Worm (Caenorhabditis elegans): ENCODE measurements around the gene K10C8.4.

K10C8.4 gene

DNA sequence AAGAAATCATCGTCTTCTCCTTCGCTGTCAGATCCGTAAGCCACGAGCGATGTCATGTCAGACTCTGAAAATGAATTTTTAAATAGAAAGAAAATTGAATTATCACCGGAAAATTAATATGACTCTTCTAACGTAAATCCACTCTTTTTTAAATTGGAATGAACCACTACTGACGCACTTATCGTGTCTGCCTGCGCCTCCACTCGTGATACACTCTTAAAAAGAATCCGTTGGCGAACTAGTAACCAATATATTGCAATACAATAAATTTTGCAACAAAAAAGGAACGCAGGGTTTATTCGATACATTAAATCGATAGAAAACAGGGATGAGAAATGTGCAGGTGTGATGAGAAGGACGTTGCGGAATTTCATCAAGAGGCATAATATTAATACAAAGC lies 36.6 kb upstream of the K10C8.4 start, which contains the start of gene ccch-3 (continued):
- TF ChIP-seq bed-2 (GFP tag; IDR thresholded peaks at IDR 0.05), result no peak
- TF ChIP-seq mes-4 (tag; optimal IDR thresholded peaks at IDR 0.05), result no peak
- TF ChIP-seq F39B2.1 (GFP tag; IDR thresholded peaks at IDR 0.05), result no peak
- peak; percentile 67; the same call in 1 of the 2 replicates for TF ChIP-seq pbrm-1 (GFP tag; IDR thresholded peaks at IDR 0.05)
- TF ChIP-seq rcor-1 (GFP tag; IDR thresholded peaks at IDR 0.05), result peak; percentile 71
- peak; percentile 7 to 12 for TF ChIP-seq let-607 (tag; optimal IDR thresholded peaks at IDR 0.05)
- TF ChIP-seq Y53G8AR.9 (GFP tag; conservative IDR thresholded peaks at IDR 0.05), result peak; percentile 84
- TF ChIP-seq F52B5.7 (tag; optimal IDR thresholded peaks at IDR 0.05), result no peak
- TF ChIP-seq B0019.2 (GFP tag; conservative IDR thresholded peaks at IDR 0.05), result no peak
- TF ChIP-seq aptf-3 (GFP tag; IDR thresholded peaks at IDR 0.05), result no peak
- peak; percentile 1 for TF ChIP-seq repo-1 (tag; optimal IDR thresholded peaks at IDR 0.05)
- TF ChIP-seq lin-40 (tag; optimal IDR thresholded peaks at IDR 0.05), result peak; percentile 70
- TF ChIP-seq Y53F4B.3 (GFP tag; IDR thresholded peaks at IDR 0.05), result no peak
- TF ChIP-seq lag-1 (GFP tag; IDR thresholded peaks at IDR 0.05), result no peak
- TF ChIP-seq tbx-9 (tag; optimal IDR thresholded peaks at IDR 0.05; ENCODE audit: borderline replicate concordance), result no peak
- no peak for TF ChIP-seq F57C9.4 (tag; optimal IDR thresholded peaks at IDR 0.05)
- TF ChIP-seq nfya-2 (GFP tag; IDR thresholded peaks at IDR 0.05), result no peak
- no peak for TF ChIP-seq hlh-26 (GFP tag; conservative IDR thresholded peaks at IDR 0.05)
- peak; percentile 47; the same call in 1 of the 2 replicates for TF ChIP-seq egl-44 (GFP tag; IDR thresholded peaks at IDR 0.05)
- no peak for TF ChIP-seq lsy-27 (tag; optimal IDR thresholded peaks at IDR 0.05; ENCODE audit: borderline replicate concordance, insufficient read depth)
- no peak for TF ChIP-seq ztf-22 (GFP tag; optimal IDR thresholded peaks at IDR 0.05)
- no peak for TF ChIP-seq ztf-3 (GFP tag; optimal IDR thresholded peaks at IDR 0.05)
- TF ChIP-seq tbp1 (GFP tag; optimal IDR thresholded peaks at IDR 0.05), result peak; percentile 65
- peak; percentile 83 for TF ChIP-seq ekl-4 (GFP tag; IDR thresholded peaks at IDR 0.05)
- no peak for TF ChIP-seq mel-28 (tag; optimal IDR thresholded peaks at IDR 0.05; ENCODE audit: borderline replicate concordance)
- TF ChIP-seq rec-8 (tag; optimal IDR thresholded peaks at IDR 0.05), result no peak
- no peak for TF ChIP-seq mxl-1 (tag; optimal IDR thresholded peaks at IDR 0.05)
- TF ChIP-seq ztf-6 (GFP tag; IDR thresholded peaks at IDR 0.05), result no peak
- peak; percentile 90 for TF ChIP-seq B0336.3 (GFP tag; IDR thresholded peaks at IDR 0.05)
- no peak for TF ChIP-seq sea-2 (GFP tag; IDR thresholded peaks at IDR 0.05)
- TF ChIP-seq B0035.1 (tag; optimal IDR thresholded peaks at IDR 0.05), result no peak
- no peak for TF ChIP-seq bed-1 (GFP tag; IDR thresholded peaks at IDR 0.05)
- peak; percentile 32 for TF ChIP-seq hrde-1 (tag; optimal IDR thresholded peaks at IDR 0.05; ENCODE audit: borderline replicate concordance)
- TF ChIP-seq nhr-120 (GFP tag; IDR thresholded peaks at IDR 0.05), result no peak
- TF ChIP-seq madf-6 (GFP tag; IDR thresholded peaks at IDR 0.05), result peak; percentile 73
- no peak for TF ChIP-seq F10E7.11 (tag; optimal IDR thresholded peaks at IDR 0.05)
- TF ChIP-seq hsf-1 (GFP tag; IDR thresholded peaks at IDR 0.05), result peak; percentile 60; the same call in 1 of the 2 replicates
- TF ChIP-seq B0261.1 (tag; optimal IDR thresholded peaks at IDR 0.05), result peak; percentile 7
- TF ChIP-seq F49E8.2 (tag; optimal IDR thresholded peaks at IDR 0.05; ENCODE audit: insufficient read depth), result peak; percentile 20
- TF ChIP-seq efl-1 (GFP tag; optimal IDR thresholded peaks at IDR 0.05), result no peak
- TF ChIP-seq F37B4.10 (GFP tag; IDR thresholded peaks at IDR 0.05), result no peak
- TF ChIP-seq snpc-3.4 (tag; optimal IDR thresholded peaks at IDR 0.05), result peak; percentile 60
- TF ChIP-seq cebp-1 (GFP tag; IDR thresholded peaks at IDR 0.05), result no peak
- peak; percentile 72 for TF ChIP-seq cebp-1 (tag; optimal IDR thresholded peaks at IDR 0.05)
- TF ChIP-seq dpff-1 (tag; optimal IDR thresholded peaks at IDR 0.05), result no peak
- TF ChIP-seq rpc-1 (optimal IDR thresholded peaks at IDR 0.05), result no peak
- no peak for TF ChIP-seq rpc-1 (tag; optimal IDR thresholded peaks at IDR 0.05)
- TF ChIP-seq ceh-58 (GFP tag; IDR thresholded peaks at IDR 0.05), result no peak
- no peak for TF ChIP-seq egrh-3 (GFP tag; IDR thresholded peaks at IDR 0.05)
